Worm (Caenorhabditis elegans) whole organism, L3 larva: ENCODE data around the gene Y43F8B.13.

Experiments used
- R02D3.7 ChIP-seq: fragments of 150-350 bp; optimal IDR thresholded peaks from 2 replicates; lab custom pipeline; 2014; ENCODE audit warnings: missing biosample characterization, missing genetic modification characterization
- ama-1 ChIP-seq: fragments of 150-350 bp; optimal IDR thresholded peaks from 2 replicates; lab custom pipeline; 2018
- ceh-82 ChIP-seq: fragments of 150-350 bp; optimal IDR thresholded peaks from 2 replicates; lab custom pipeline; 2014; ENCODE audit warnings: missing biosample characterization, missing genetic modification characterization
- daf-12 ChIP-seq: fragments of 150-350 bp; optimal IDR thresholded peaks from 2 replicates; lab custom pipeline; 2014; ENCODE audit warnings: missing biosample characterization, missing genetic modification reagents, missing genetic modification characterization
- egl-27 ChIP-seq: sonication (generic microtip); optimal IDR thresholded peaks from 4 replicates; lab custom pipeline; 2017; ENCODE audit warnings: missing biosample characterization, missing genetic modification reagents, missing genetic modification characterization
- elt-1 ChIP-seq: fragments of 150-350 bp; optimal IDR thresholded peaks from 2 replicates; lab custom pipeline; 2014; ENCODE audit warnings: missing biosample characterization, missing genetic modification characterization
- elt-2 ChIP-seq: sonication (generic microtip); optimal IDR thresholded peaks from 2 replicates; lab custom pipeline; 2016; ENCODE audit warnings: missing genetic modification reagents, mild to moderate bottlenecking, missing genetic modification characterization, missing compliant biosample characterization
- eor-1 ChIP-seq, 2 experiments: fragments of 150-350 bp; optimal IDR thresholded peaks; 2 replicates each; lab custom pipeline; 2014 to 2018; ENCODE audit warnings: missing biosample characterization in 2 of 2, missing genetic modification characterization in 2 of 2
- fos-1 ChIP-seq: fragments of 150-350 bp; optimal IDR thresholded peaks from 2 replicates; lab custom pipeline; 2014; ENCODE audit warnings: missing biosample characterization, missing genetic modification characterization
- jun-1 ChIP-seq: fragments of 150-350 bp; optimal IDR thresholded peaks from 2 replicates; lab custom pipeline; 2014; ENCODE audit warnings: missing biosample characterization, missing genetic modification reagents, missing genetic modification characterization
- lin-15B ChIP-seq: fragments of 150-350 bp; optimal IDR thresholded peaks from 2 replicates; lab custom pipeline; 2014; ENCODE audit warnings: missing biosample characterization, missing genetic modification characterization
- nfya-1 ChIP-seq: sonication (generic microtip); optimal IDR thresholded peaks from 2 replicates; lab custom pipeline; 2017; ENCODE audit warnings: missing genetic modification characterization, mild to moderate bottlenecking, missing compliant biosample characterization, antibody characterized with exemption, moderate library complexity; ENCODE audit not compliant: insufficient read depth
- nhr-11 ChIP-seq: fragments of 150-350 bp; optimal IDR thresholded peaks from 2 replicates; lab custom pipeline; 2014; ENCODE audit warnings: missing biosample characterization, missing genetic modification characterization
- nhr-23 ChIP-seq: fragments of 150-350 bp; optimal IDR thresholded peaks from 2 replicates; lab custom pipeline; 2014; ENCODE audit warnings: missing biosample characterization, missing genetic modification reagents, missing genetic modification characterization
- nhr-237 ChIP-seq: fragments of 150-350 bp; optimal IDR thresholded peaks from 2 replicates; lab custom pipeline; 2014; ENCODE audit warnings: missing biosample characterization, missing genetic modification characterization
- nhr-25 ChIP-seq: sonication (generic microtip); optimal IDR thresholded peaks from 2 replicates; lab custom pipeline; 2017; ENCODE audit warnings: missing biosample characterization, missing genetic modification characterization
- nhr-43 ChIP-seq: sonication (generic microtip); optimal IDR thresholded peaks from 2 replicates; lab custom pipeline; 2016; ENCODE audit warnings: mild to moderate bottlenecking, missing genetic modification characterization, missing compliant biosample characterization; ENCODE audit not compliant: poor library complexity, severe bottlenecking
- nhr-76 ChIP-seq: fragments of 150-350 bp; sonication (generic microtip); optimal IDR thresholded peaks from 5 replicates; lab custom pipeline; 2014; ENCODE audit warnings: missing biosample characterization, missing genetic modification characterization
- pha-4 ChIP-seq: fragments of 150-350 bp; optimal IDR thresholded peaks from 2 replicates; lab custom pipeline; 2014; ENCODE audit warnings: missing biosample characterization, missing genetic modification reagents, missing genetic modification characterization
- pqm-1 ChIP-seq: fragments of 150-350 bp; optimal IDR thresholded peaks from 2 replicates; lab custom pipeline; 2017; ENCODE audit warnings: missing biosample characterization, missing genetic modification characterization, inconsistent platforms
- sea-2 ChIP-seq: fragments of 150-350 bp; sonication (generic microtip); optimal IDR thresholded peaks from 4 replicates; lab custom pipeline; 2014; ENCODE audit warnings: missing biosample characterization, missing genetic modification reagents, missing genetic modification characterization
- skn-1 ChIP-seq: fragments of 150-350 bp; optimal IDR thresholded peaks from 2 replicates; lab custom pipeline; 2014; ENCODE audit warnings: missing biosample characterization, missing genetic modification characterization
- tbx-2 ChIP-seq: sonication (generic microtip); optimal IDR thresholded peaks from 2 replicates; lab custom pipeline; 2016; ENCODE audit warnings: mild to moderate bottlenecking, missing genetic modification characterization, missing compliant biosample characterization
- unc-39 ChIP-seq: sonication (generic microtip); optimal IDR thresholded peaks from 4 replicates; lab custom pipeline; 2017; ENCODE audit warnings: missing biosample characterization, missing genetic modification characterization
- unc-62 ChIP-seq: fragments of 150-350 bp; sonication (generic microtip); optimal IDR thresholded peaks from 4 replicates; lab custom pipeline; 2014; ENCODE audit warnings: missing biosample characterization, missing genetic modification reagents, missing genetic modification characterization

Gene Y43F8B.13

ce11 chrV:19455650-19456049 is at the start of gene Y43F8B.13, which contains the start of gene Y43F8B.14:
TSS of gene Y43F8B.13 (plus strand) at chrV:19455950.
TSS of gene Y43F8B.14 (minus strand) at chrV:19455971.
- TF ChIP-seq elt-2 (peak; percentile 4), pha-4 (tag; lab: Kevin White, UChicago) (no peak)

ce11 chrV:19410663-19411062 is 45.1 kb upstream of the Y43F8B.13 start, which contains the start of gene C25F9.5:
TSS of gene C25F9.5 (minus strand) at chrV:19410857.
- TF ChIP-seq unc-62 (GFP tag; lab: Kevin White, UChicago) = no peak
- peak; percentile 81 for TF ChIP-seq elt-2
- TF ChIP-seq pqm-1 (tag; lab: Kevin White, UChicago) = peak; percentile 58
- TF ChIP-seq pha-4 (tag; lab: Kevin White, UChicago) = peak; percentile 28
- TF ChIP-seq jun-1 (tag; lab: Kevin White, UChicago) = peak; percentile 64

DNA sequence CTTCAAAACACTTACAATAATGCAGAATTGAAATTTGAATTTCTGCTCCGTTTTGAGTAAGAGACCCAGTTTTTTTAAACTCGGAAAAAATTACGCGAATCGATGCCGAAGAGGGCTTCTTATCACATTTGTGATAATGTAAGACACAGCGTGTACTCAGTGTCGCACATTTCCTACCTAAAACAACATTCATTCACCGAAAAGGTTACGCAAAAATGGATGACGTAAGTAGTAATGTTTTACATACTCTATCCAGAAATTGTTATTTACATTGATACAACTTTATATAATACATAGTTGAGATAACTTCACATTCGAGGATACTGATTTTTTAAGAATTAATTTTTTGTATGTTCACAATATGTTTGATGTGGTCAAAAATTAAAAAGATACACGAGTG is 39.3 kb upstream of the Y43F8B.13 start, which contains the start of the genes C25F9.4 and C25F9.9:
Gene C25F9.4, minus strand, starts transcription at position 101 of the 400 bp plus-strand sequence.
Gene C25F9.9, plus strand, starts transcription at position 137 of the 400 bp plus-strand sequence.
- TF ChIP-seq eor-1 (tag; optimal IDR thresholded peaks at IDR 0.05; lab: Kevin White, UChicago) (no peak), elt-2 (peak; percentile 48)

ce11 chrV:19417836-19418235 is 37.9 kb upstream of the Y43F8B.13 start, which contains the start of gene C25F9.15:
TSS of gene C25F9.15 (plus strand) at chrV:19418136.
- TF ChIP-seq elt-2 = peak; percentile 42
- no peak for TF ChIP-seq pqm-1 (tag; lab: Kevin White, UChicago)

DNA sequence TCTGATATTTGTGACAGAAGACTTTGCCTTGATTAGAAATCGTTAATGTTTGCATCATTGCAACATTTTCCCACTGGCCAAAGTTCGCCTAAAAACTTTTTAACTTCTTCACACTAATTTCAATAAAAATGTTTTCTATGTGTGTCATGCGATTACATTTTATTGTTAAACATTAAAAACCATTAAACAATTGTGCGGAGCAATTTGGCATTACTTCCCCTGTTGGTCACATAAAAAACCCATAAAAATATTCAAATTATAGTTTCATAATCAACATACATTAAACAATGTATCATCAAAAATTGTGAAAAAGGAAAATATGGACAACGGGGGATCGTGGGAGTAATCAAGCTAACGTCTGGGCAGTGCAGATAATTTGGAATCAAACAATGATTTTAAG is 36.4 kb upstream of the Y43F8B.13 start:
- TF ChIP-seq pqm-1 (tag; lab: Kevin White, UChicago) (peak; percentile 7), elt-2 (peak; percentile 65)

DNA sequence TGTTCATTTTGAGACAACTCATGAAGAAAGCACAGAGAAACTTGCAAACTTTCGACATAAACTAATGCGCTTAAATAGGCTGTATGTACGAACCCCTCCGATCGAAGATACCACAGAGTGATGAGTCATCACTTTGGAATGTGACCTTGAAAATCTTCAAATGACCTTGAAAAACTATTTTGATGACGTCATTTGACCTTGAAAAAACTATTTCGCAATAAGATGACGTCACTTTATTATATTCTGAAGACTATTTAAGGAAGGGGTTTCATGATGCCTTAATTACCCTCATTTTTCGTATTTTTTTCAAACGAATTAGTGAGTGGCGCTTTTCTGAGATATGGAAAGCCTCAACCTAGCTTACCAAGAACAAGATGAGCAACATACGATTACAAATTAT is 34.6 kb upstream of the Y43F8B.13 start, which contains the start of gene C25F9.2:
Gene C25F9.2, plus strand, starts transcription at position 341 of the 400 bp plus-strand sequence.
- TF ChIP-seq nfya-1 (tag; lab: Kevin White, UChicago) (no peak), nhr-25 (tag; lab: Kevin White, UChicago) (peak; percentile 57)

DNA sequence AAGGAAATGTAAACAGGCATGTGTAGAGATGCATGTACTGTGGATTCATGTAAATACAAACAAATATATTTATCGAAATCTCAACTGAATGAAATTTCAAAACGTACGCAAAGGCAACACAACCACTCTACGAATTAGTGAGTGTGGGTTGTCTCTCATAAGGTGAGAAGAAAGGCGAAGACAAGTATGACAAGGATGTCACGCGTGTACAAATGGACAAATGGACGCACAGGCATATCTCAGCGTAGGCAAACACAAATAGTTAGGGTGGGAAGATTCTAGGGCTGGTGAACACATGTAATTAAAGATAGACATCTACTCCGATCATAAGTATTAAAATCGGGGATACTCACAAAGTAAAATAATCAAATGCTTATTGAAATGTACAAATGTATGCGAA is 27.7 kb upstream of the Y43F8B.13 start:
- TF ChIP-seq elt-1 (tag; lab: Kevin White, UChicago) = peak; percentile 86
- TF ChIP-seq ceh-82 (tag; lab: Kevin White, UChicago) = no peak
- TF ChIP-seq nhr-43 = peak; percentile 27
- TF ChIP-seq R02D3.7 = no peak
- TF ChIP-seq nhr-25 (tag; lab: Kevin White, UChicago) = peak; percentile 29

DNA sequence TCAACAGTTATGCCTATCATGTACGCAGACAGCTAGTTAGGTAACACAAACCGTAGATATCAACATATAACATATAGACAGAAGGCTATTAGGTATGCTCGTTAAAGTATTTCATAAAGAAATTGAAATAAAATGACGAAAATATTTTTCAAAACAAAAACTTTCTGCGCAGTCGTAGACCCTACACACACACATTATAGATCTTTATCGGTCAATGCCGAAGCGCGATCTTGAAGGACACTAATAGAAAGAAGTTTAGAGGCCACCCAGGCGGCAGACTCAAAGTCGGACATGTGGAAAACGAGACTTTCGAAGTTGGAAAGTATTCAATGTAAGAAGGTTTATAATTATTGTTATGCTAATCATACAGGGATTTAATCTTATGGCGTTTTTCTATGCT is 26.8 kb upstream of the Y43F8B.13 start:
- TF ChIP-seq nhr-43 (no peak), nhr-25 (tag; lab: Kevin White, UChicago) (peak; percentile 32), ama-1 (lab: Kevin White, UChicago) (no peak), eor-1 (tag; optimal IDR thresholded peaks at IDR 0.05; lab: Kevin White, UChicago) (no peak), nhr-237 (no peak), lin-15B (tag; lab: Kevin White, UChicago) (no peak), elt-1 (tag; lab: Kevin White, UChicago) (peak; percentile 95)

DNA sequence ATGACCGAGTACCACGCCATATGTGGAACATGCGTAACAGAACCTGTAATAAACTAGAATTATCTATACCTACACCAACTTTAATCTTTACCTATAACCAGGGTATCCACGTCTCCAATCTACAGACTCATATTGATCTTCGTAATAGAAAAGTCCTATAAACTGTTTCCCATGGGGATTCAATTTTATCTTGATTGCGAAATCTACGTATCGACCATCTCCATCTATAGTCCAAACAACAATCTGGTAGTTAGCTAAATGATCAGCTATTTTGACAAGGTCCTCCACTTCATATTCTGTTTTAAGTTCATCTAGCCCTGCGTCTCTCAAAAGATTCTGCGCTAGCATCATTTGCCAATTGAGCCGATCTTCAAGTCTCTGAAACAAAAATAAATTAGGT is 26.1 kb upstream of the Y43F8B.13 start:
- peak; percentile 53 for TF ChIP-seq nhr-25 (tag; lab: Kevin White, UChicago)
- peak; percentile 28 for TF ChIP-seq nhr-23 (tag; lab: Kevin White, UChicago)
- TF ChIP-seq nhr-43 = peak; percentile 21
- TF ChIP-seq tbx-2 (tag; lab: Kevin White, UChicago) = no peak
- TF ChIP-seq elt-1 (tag; lab: Kevin White, UChicago) = peak; percentile 99
- TF ChIP-seq elt-2 = no peak
- TF ChIP-seq, all 47 proteins: peak for 4

ce11 chrV:19430351-19430913 is 25.3 kb upstream of the Y43F8B.13 start:
- TF ChIP-seq fos-1 (tag; lab: Kevin White, UChicago) = no peak
- no peak for TF ChIP-seq daf-12 (tag; lab: Kevin White, UChicago)
- no peak for TF ChIP-seq nhr-76 (tag; lab: Kevin White, UChicago)
- no peak for TF ChIP-seq unc-39 (tag; lab: Kevin White, UChicago)
- TF ChIP-seq skn-1 (tag; lab: Kevin White, UChicago) = no peak
- TF ChIP-seq nhr-25 (tag; lab: Kevin White, UChicago) = no peak
- no peak for TF ChIP-seq nhr-11 (tag; lab: Kevin White, UChicago)
- no peak for TF ChIP-seq R02D3.7
- TF ChIP-seq egl-27 (tag; lab: Kevin White, UChicago) = no peak
- no peak for TF ChIP-seq sea-2 (GFP tag; lab: Kevin White, UChicago)
